Worm (Caenorhabditis elegans) whole organism, mixed stage, embryonic: ENCODE results near the gene tatn-1.

Experiments
- M03D4.4 ChIP-seq: sonication (generic microtip); optimal IDR thresholded peaks from 2 replicates; lab custom pipeline; 2017; ENCODE audit warnings: mild to moderate bottlenecking, missing genetic modification characterization, missing compliant biosample characterization
- bed-3 ChIP-seq: fragments of 200-800 bp; sonication (Bioruptor generic); optimal IDR thresholded peaks from 3 replicates; lab custom pipeline; 2018; ENCODE audit warnings: mild to moderate bottlenecking, missing genetic modification characterization, moderate library complexity, missing compliant biosample characterization
- blmp-1 ChIP-seq: fragments of 150-350 bp; optimal IDR thresholded peaks from 2 replicates; lab custom pipeline; 2014; ENCODE audit warnings: missing biosample characterization, missing genetic modification characterization
- ceh-39 ChIP-seq: fragments of 150-350 bp; optimal IDR thresholded peaks from 2 replicates; lab custom pipeline; 2014; ENCODE audit warnings: missing biosample characterization, missing genetic modification characterization
- ceh-43 ChIP-seq: fragments of 200-800 bp; sonication (Bioruptor generic); optimal IDR thresholded peaks from 2 replicates; lab custom pipeline; 2018; ENCODE audit warnings: mild to moderate bottlenecking, missing genetic modification characterization, moderate library complexity, missing compliant biosample characterization
- ceh-83 ChIP-seq: fragments of 200-800 bp; sonication (Bioruptor generic); optimal IDR thresholded peaks from 2 replicates; lab custom pipeline; 2018; ENCODE audit warnings: mild to moderate bottlenecking, missing genetic modification characterization, missing compliant biosample characterization
- ces-1 ChIP-seq: fragments of 150-350 bp; optimal IDR thresholded peaks from 2 replicates; lab custom pipeline; 2014; ENCODE audit warnings: missing biosample characterization, missing genetic modification reagents, missing genetic modification characterization
- cnd-1 ChIP-seq: fragments of 200-800 bp; sonication (Bioruptor generic); optimal IDR thresholded peaks from 2 replicates; lab custom pipeline; 2018; ENCODE audit warnings: mild to moderate bottlenecking, missing genetic modification characterization, missing compliant biosample characterization
- drap-1 ChIP-seq: fragments of 200-800 bp; sonication (Bioruptor generic); optimal IDR thresholded peaks from 3 replicates; lab custom pipeline; 2018; ENCODE audit warnings: mild to moderate bottlenecking, missing genetic modification characterization, missing compliant biosample characterization
- elt-1 ChIP-seq: sonication (generic microtip); optimal IDR thresholded peaks from 2 replicates; lab custom pipeline; 2017; ENCODE audit warnings: missing genetic modification characterization, mild to moderate bottlenecking, missing compliant biosample characterization, antibody characterized with exemption, moderate library complexity, borderline replicate concordance; ENCODE audit not compliant: insufficient read depth
- elt-3 ChIP-seq: fragments of 150-350 bp; optimal IDR thresholded peaks from 2 replicates; lab custom pipeline; 2014; ENCODE audit warnings: missing biosample characterization, missing genetic modification characterization
- ham-2 ChIP-seq: fragments of 200-800 bp; sonication (Bioruptor generic); optimal IDR thresholded peaks from 2 replicates; lab custom pipeline; 2018; ENCODE audit warnings: mild to moderate bottlenecking, missing genetic modification characterization, missing compliant biosample characterization
- lin-13 ChIP-seq: fragments of 150-350 bp; optimal IDR thresholded peaks from 2 replicates; lab custom pipeline; 2014; ENCODE audit warnings: missing biosample characterization, missing genetic modification characterization
- lin-32 ChIP-seq: fragments of 200-800 bp; sonication (Bioruptor generic); optimal IDR thresholded peaks from 2 replicates; lab custom pipeline; 2018; ENCODE audit warnings: mild to moderate bottlenecking, missing genetic modification characterization, missing compliant biosample characterization
- lsy-2 ChIP-seq: fragments of 150-350 bp; optimal IDR thresholded peaks from 2 replicates; lab custom pipeline; 2014; ENCODE audit warnings: missing biosample characterization, missing genetic modification characterization
- mep-1 ChIP-seq: fragments of 150-350 bp; optimal IDR thresholded peaks from 2 replicates; lab custom pipeline; 2017; ENCODE audit warnings: missing biosample characterization, missing genetic modification reagents, missing genetic modification characterization, inconsistent platforms
- mls-2 ChIP-seq: sonication (generic microtip); optimal IDR thresholded peaks from 2 replicates; lab custom pipeline; 2016; ENCODE audit warnings: mild to moderate bottlenecking, missing genetic modification characterization, moderate library complexity, missing compliant biosample characterization
- nhr-12 ChIP-seq: fragments of 150-350 bp; optimal IDR thresholded peaks from 2 replicates; lab custom pipeline; 2014; ENCODE audit warnings: missing biosample characterization, missing genetic modification characterization
- nhr-2 ChIP-seq: fragments of 150-350 bp; optimal IDR thresholded peaks from 2 replicates; lab custom pipeline; 2014; ENCODE audit warnings: missing biosample characterization, missing genetic modification characterization
- nhr-237 ChIP-seq: fragments of 150-350 bp; optimal IDR thresholded peaks from 2 replicates; lab custom pipeline; 2014; ENCODE audit warnings: missing biosample characterization, missing genetic modification characterization
- nhr-28 ChIP-seq: fragments of 150-350 bp; optimal IDR thresholded peaks from 2 replicates; lab custom pipeline; 2014; ENCODE audit warnings: missing biosample characterization, missing genetic modification characterization
- nhr-76 ChIP-seq: sonication (generic microtip); optimal IDR thresholded peaks from 2 replicates; lab custom pipeline; 2017; ENCODE audit warnings: missing biosample characterization, missing genetic modification characterization
- pha-4 ChIP-seq: fragments of 150-350 bp; optimal IDR thresholded peaks from 2 replicates; lab custom pipeline; 2018; ENCODE audit warnings: missing biosample characterization, missing genetic modification reagents, missing genetic modification characterization
- snpc-4 ChIP-seq: fragments of 150-350 bp; optimal IDR thresholded peaks from 2 replicates; lab custom pipeline; 2014; ENCODE audit warnings: missing biosample characterization, missing genetic modification characterization
- sptf-1 ChIP-seq: sonication (generic microtip); optimal IDR thresholded peaks from 2 replicates; lab custom pipeline; 2017; ENCODE audit warnings: mild to moderate bottlenecking, missing genetic modification characterization, moderate library complexity, missing compliant biosample characterization
- tbx-8 ChIP-seq: fragments of 200-800 bp; sonication (Bioruptor generic); optimal IDR thresholded peaks from 2 replicates; lab custom pipeline; 2018; ENCODE audit warnings: mild to moderate bottlenecking, missing genetic modification characterization, moderate library complexity, missing compliant biosample characterization
- unc-120 ChIP-seq: sonication (generic microtip); optimal IDR thresholded peaks from 2 replicates; lab custom pipeline; 2017; ENCODE audit warnings: missing genetic modification characterization, missing compliant biosample characterization; ENCODE audit not compliant: poor library complexity, severe bottlenecking
- unc-39 ChIP-seq: fragments of 150-350 bp; optimal IDR thresholded peaks from 2 replicates; lab custom pipeline; 2014; ENCODE audit warnings: missing biosample characterization, missing genetic modification characterization
- unc-62 ChIP-seq: fragments of 150-350 bp; optimal IDR thresholded peaks from 2 replicates; lab custom pipeline; 2014; ENCODE audit warnings: missing biosample characterization, missing genetic modification reagents, missing genetic modification characterization
- ztf-11 ChIP-seq: fragments of 150-350 bp; optimal IDR thresholded peaks from 2 replicates; lab custom pipeline; 2014; ENCODE audit warnings: missing biosample characterization, missing genetic modification characterization

tatn-1 gene

DNA sequence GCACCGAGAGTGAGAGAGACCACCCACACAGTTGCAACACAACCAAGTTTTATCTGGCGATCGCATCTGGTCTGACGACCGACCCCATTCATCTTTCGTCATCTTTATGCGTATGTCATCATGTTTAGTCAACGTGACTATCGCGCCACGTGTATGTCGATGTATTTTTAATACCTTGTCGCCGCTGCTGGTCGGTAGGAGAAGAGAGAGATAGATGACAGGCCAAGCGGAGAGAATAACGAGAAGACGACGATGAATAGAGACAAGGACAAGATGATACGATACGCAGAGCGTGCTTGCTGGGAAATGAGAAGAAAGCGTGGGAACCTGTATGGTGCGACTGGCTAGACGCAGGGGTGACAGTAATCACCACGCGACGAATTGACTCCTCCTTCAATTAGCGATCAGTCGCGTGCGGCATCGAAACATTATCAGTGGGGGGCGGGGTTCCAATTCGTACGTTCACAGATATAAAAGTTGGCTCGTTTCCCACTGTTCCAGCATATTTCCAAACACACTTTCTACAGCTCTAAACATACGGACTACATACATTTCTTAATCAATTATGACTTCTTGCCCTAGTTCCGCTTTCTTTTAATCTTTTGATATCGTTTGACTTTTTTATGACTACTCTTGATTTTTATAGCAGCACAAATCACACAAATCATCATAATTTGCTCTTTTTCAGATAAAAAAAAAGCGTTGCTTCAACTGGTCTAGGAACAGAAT is at the start of gene tatn-1:
TSS of gene tatn-1 (plus strand) at position 689 of the 729 bp plus-strand sequence.
- TF ChIP-seq pha-4 = no peak
- TF ChIP-seq ceh-43 (GFP tag; lab: Kevin White, UChicago) = no peak
- peak; percentile 13 for TF ChIP-seq nhr-2 (tag; lab: Kevin White, UChicago)
- peak; percentile 88 for TF ChIP-seq ham-2 (GFP tag; lab: Kevin White, UChicago)
- no peak for TF ChIP-seq tbx-8 (GFP tag; lab: Kevin White, UChicago)
- peak; percentile 93 for TF ChIP-seq elt-1 (tag; lab: Kevin White, UChicago)
- TF ChIP-seq unc-62 = peak; percentile 91
- TF ChIP-seq elt-3 (tag; lab: Kevin White, UChicago) = peak; percentile 89
- peak; percentile 23 for TF ChIP-seq mep-1 (tag; lab: Kevin White, UChicago)
- no peak for TF ChIP-seq ceh-83

DNA sequence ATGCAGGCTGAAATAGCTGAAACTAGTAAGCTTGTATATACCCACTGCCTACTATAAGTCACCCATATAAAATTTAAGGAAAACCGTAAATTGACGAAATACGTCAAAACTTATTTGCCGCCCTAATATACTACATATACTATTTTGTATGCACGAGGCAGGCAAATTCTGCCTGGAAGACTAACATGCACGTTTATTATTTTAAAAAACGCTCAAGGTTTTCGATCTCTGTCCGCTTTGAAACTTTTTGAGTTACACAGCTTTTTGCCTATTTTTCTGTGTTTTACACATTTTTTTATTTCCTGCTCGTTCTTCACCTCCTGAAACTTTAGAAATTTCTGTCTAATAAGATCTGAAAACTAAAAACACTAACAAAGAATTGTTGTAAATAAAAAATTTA is 47.6 kb upstream of the tatn-1 start:
- no peak for TF ChIP-seq lin-13 (tag; lab: Kevin White, UChicago)
- TF ChIP-seq bed-3 (GFP tag; lab: Kevin White, UChicago) = no peak
- TF ChIP-seq unc-39 = no peak
- no peak for TF ChIP-seq mep-1 (tag; lab: Kevin White, UChicago)
- TF ChIP-seq mls-2 (tag; lab: Kevin White, UChicago) = no peak
- TF ChIP-seq, all 35 proteins: peak for 0

DNA sequence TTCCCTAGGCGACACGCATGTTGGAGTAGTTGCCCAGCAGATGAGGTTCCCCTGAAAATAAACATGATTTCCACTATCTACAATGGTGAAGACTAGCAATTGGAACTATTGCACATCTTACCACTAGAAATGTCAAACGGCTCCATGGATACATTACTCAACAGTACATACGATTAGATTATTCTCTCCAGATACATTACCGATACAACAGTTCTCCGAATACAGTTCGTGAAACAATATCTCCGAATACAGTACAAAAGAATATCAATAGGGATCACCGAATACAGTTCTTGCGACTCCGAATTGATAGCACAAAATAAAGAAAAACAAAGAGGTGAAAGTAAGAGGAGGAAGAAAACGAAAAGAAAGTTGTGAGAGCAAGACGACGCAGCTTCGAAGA is 47.0 kb upstream of the tatn-1 start, which contains the start of gene C05G5.7:
TSS of gene C05G5.7 (minus strand) at position 1 of the 400 bp plus-strand sequence.
- no peak for TF ChIP-seq nhr-237
- no peak for TF ChIP-seq cnd-1
- no peak for TF ChIP-seq tbx-8 (GFP tag; lab: Kevin White, UChicago)
- TF ChIP-seq nhr-12 = no peak

ce11 chrX:14744496-14744895 is 46.3 kb upstream of the tatn-1 start:
- no peak for TF ChIP-seq sptf-1
- TF ChIP-seq ceh-39 = no peak
- no peak for TF ChIP-seq lsy-2 (tag; lab: Kevin White, UChicago)
- TF ChIP-seq elt-3 (tag; lab: Kevin White, UChicago) = no peak
- no peak for TF ChIP-seq ztf-11 (tag; lab: Kevin White, UChicago)
- TF ChIP-seq cnd-1 = no peak
- no peak for TF ChIP-seq blmp-1 (tag; lab: Kevin White, UChicago)
- TF ChIP-seq mep-1 (tag; lab: Kevin White, UChicago) = no peak
- no peak for TF ChIP-seq elt-1 (tag; lab: Kevin White, UChicago)
- TF ChIP-seq drap-1 (GFP tag; lab: Kevin White, UChicago) = no peak
- no peak for TF ChIP-seq nhr-28 (tag; lab: Kevin White, UChicago)
- TF ChIP-seq nhr-237 = no peak
- no peak for TF ChIP-seq pha-4
- no peak for TF ChIP-seq ces-1 (GFP tag; lab: Kevin White, UChicago)
- no peak for TF ChIP-seq ham-2 (GFP tag; lab: Kevin White, UChicago)
- no peak for TF ChIP-seq tbx-8 (GFP tag; lab: Kevin White, UChicago)
- TF ChIP-seq, all 35 proteins: peak for 0

ce11 chrX:14745218-14745617 is 45.6 kb upstream of the tatn-1 start:
- no peak for TF ChIP-seq pha-4
- no peak for TF ChIP-seq mls-2 (tag; lab: Kevin White, UChicago)
- TF ChIP-seq lin-32 (GFP tag; lab: Kevin White, UChicago) = no peak
- TF ChIP-seq cnd-1 = no peak
- no peak for TF ChIP-seq blmp-1 (tag; lab: Kevin White, UChicago)
- no peak for TF ChIP-seq unc-120 (tag; lab: Kevin White, UChicago)
- no peak for TF ChIP-seq ham-2 (GFP tag; lab: Kevin White, UChicago)
- TF ChIP-seq sptf-1 = no peak
- no peak for TF ChIP-seq nhr-76 (tag; lab: Kevin White, UChicago)
- no peak for TF ChIP-seq ceh-39
- no peak for TF ChIP-seq lin-13 (tag; lab: Kevin White, UChicago)
- no peak for TF ChIP-seq snpc-4 (tag; lab: Kevin White, UChicago)
- no peak for TF ChIP-seq nhr-2 (tag; lab: Kevin White, UChicago)
- TF ChIP-seq M03D4.4 (tag; lab: Kevin White, UChicago) = no peak
